Fruit fly (Drosophila melanogaster) whole organism, prepupa: ENCODE measurements around the gene CG11350.

Experiments used
- CG11762 ChIP-seq: fragments of 200-800 bp; sonication (Bioruptor generic); optimal IDR thresholded peaks from 3 replicates; lab custom pipeline; 2016; ENCODE audit warnings: missing biosample characterization, missing genetic modification characterization; ENCODE audit not compliant: insufficient read depth
- CG6808 ChIP-seq: fragments of 200-800 bp; sonication (Bioruptor generic); optimal IDR thresholded peaks from 3 replicates; lab custom pipeline; 2017; ENCODE audit warnings: missing biosample characterization, missing genetic modification characterization, mild to moderate bottlenecking, moderate library complexity, missing genetic modification reagents
- CG6854 ChIP-seq: fragments of 200-800 bp; sonication (Bioruptor generic); optimal IDR thresholded peaks from 2 replicates; lab custom pipeline; 2017; ENCODE audit warnings: missing biosample characterization, mild to moderate bottlenecking, missing genetic modification characterization
- Eip93F ChIP-seq: fragments of 200-800 bp; sonication (Bioruptor generic); optimal IDR thresholded peaks from 2 replicates; lab custom pipeline; 2016; ENCODE audit warnings: missing biosample characterization, mild to moderate bottlenecking, missing genetic modification characterization
- Hr39 ChIP-seq: fragments of 200-800 bp; sonication (Bioruptor generic); optimal IDR thresholded peaks from 2 replicates; lab custom pipeline; 2016; ENCODE audit warnings: missing biosample characterization, missing genetic modification characterization
- Lpt ChIP-seq: fragments of 200-800 bp; sonication (Bioruptor generic); optimal IDR thresholded peaks from 3 replicates; lab custom pipeline; 2016; ENCODE audit warnings: missing biosample characterization, missing genetic modification characterization
- acj6 ChIP-seq: fragments of 200-800 bp; sonication (Bioruptor generic); optimal IDR thresholded peaks from 3 replicates; lab custom pipeline; 2016; ENCODE audit warnings: missing biosample characterization, missing genetic modification characterization
- dsx ChIP-seq: fragments of 200-800 bp; optimal IDR thresholded peaks from 3 replicates; lab custom pipeline; 2019; ENCODE audit warnings: missing biosample characterization, mild to moderate bottlenecking, missing genetic modification characterization, moderate library complexity; ENCODE audit not compliant: poor library complexity, severe bottlenecking
- spab ChIP-seq: fragments of 200-800 bp; sonication (Bioruptor generic); optimal IDR thresholded peaks from 2 replicates; lab custom pipeline; 2017; ENCODE audit warnings: missing biosample characterization, mild to moderate bottlenecking, missing genetic modification characterization, missing genetic modification reagents

dm6 chr3L:4479938-4480337 lies 2.7 kb upstream of the CG11350 start, which contains the start of gene CG7465:
- TF ChIP-seq CG6854 (GFP tag; lab: Kevin White, UChicago) = no peak
- no peak for TF ChIP-seq dsx
- TF ChIP-seq spab (GFP tag; lab: Kevin White, UChicago) = no peak
- no peak for TF ChIP-seq acj6 (GFP tag; lab: Kevin White, UChicago)
- TF ChIP-seq Hr39 (GFP tag; lab: Kevin White, UChicago) = no peak
- TF ChIP-seq CG11762 = no peak
- TF ChIP-seq Lpt (GFP tag; lab: Kevin White, UChicago) = no peak
- no peak for TF ChIP-seq Eip93F (GFP tag; lab: Kevin White, UChicago)
- no peak for TF ChIP-seq CG6808
